Fruit fly (Drosophila melanogaster): ENCODE measurements around the gene CG8066.

DNA sequence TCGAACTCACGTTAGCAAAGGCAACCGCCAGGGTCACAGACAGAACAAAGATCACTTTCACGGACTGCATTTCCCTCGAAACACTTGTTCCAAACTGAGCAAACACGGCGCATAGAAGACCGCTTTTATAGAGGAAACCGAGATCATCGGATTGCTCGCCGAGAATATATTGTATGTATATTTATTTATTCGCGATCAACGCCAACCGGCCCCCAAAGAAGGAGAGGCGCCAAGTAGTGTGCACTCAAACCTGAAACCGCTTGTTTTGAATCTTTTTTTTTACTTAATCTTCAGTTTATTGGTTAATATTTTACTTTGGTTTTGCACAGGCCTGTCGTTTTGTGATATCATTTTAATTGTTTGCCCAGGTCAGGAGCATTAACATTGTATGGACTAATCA lies 1.3 kb downstream of the CG8066 start, which contains the start of gene CG31313:
- no peak for TF ChIP-seq EcR (GFP tag; optimal IDR thresholded peaks at IDR 0.05)
- TF ChIP-seq usp (GFP tag; optimal IDR thresholded peaks at IDR 0.05): no peak
- no peak for TF ChIP-seq CG8478 (optimal IDR thresholded peaks at IDR 0.05)
- TF ChIP-seq psq (optimal IDR thresholded peaks at IDR 0.05): no peak
- no peak for TF ChIP-seq Dll (optimal IDR thresholded peaks at IDR 0.05)
- no peak for TF ChIP-seq pan (optimal IDR thresholded peaks at IDR 0.05)
